Worm (Caenorhabditis elegans): ENCODE results near the gene tag-120.

ce11 chrV:9713532-9713931, 3.9 kb upstream of the tag-120 start, which contains the start of gene F40F9.10:
- TF ChIP-seq F23B12.7 (tag; optimal IDR thresholded peaks at IDR 0.05; ENCODE audit: insufficient read depth) (no peak), ztf-28 (GFP tag; IDR thresholded peaks at IDR 0.05) (no peak), pha-4 (tag; optimal IDR thresholded peaks at IDR 0.05) (no peak), egl-44 (GFP tag; IDR thresholded peaks at IDR 0.05) (no peak), rcor-1 (GFP tag; IDR thresholded peaks at IDR 0.05) (no peak)

All from whole organism, young adult.